Fruit fly (Drosophila melanogaster) whole organism, embryonic: ENCODE results near the gene Osi20.

Source experiments
- Asciz ChIP-seq: fragments of 200-800 bp; sonication (Bioruptor generic); optimal IDR thresholded peaks from 2 replicates; lab custom pipeline; 2017; ENCODE audit warnings: missing biosample characterization, mild to moderate bottlenecking, missing genetic modification characterization, missing genetic modification reagents
- CG10267 ChIP-seq: fragments of 200-800 bp; sonication (Bioruptor generic); optimal IDR thresholded peaks from 2 replicates; lab custom pipeline; 2018; ENCODE audit warnings: missing biosample characterization, mild to moderate bottlenecking, missing genetic modification characterization, moderate library complexity
- CG10979 ChIP-seq: fragments of 200-800 bp; sonication (Bioruptor generic); optimal IDR thresholded peaks from 2 replicates; lab custom pipeline; 2018; ENCODE audit warnings: missing biosample characterization, mild to moderate bottlenecking, missing genetic modification characterization, moderate library complexity
- CG11696 ChIP-seq: fragments of 200-800 bp; sonication (Bioruptor generic); IDR thresholded peaks from 2 replicates; pipeline ENCODE4 v1.3.6; 2022; ENCODE audit warnings: missing biosample characterization, missing genetic modification characterization
- CG12391 ChIP-seq: fragments of 200-800 bp; sonication (Bioruptor generic); optimal IDR thresholded peaks from 3 replicates; lab custom pipeline; 2018; ENCODE audit warnings: missing biosample characterization, mild to moderate bottlenecking, missing genetic modification characterization, moderate library complexity
- CG12769 ChIP-seq: fragments of 200-800 bp; sonication (Bioruptor generic); optimal IDR thresholded peaks from 2 replicates; lab custom pipeline; 2019; ENCODE audit warnings: missing biosample characterization, mild to moderate bottlenecking, missing genetic modification characterization, moderate library complexity
- CG13287 ChIP-seq: fragments of 200-800 bp; sonication (Bioruptor generic); IDR thresholded peaks from 2 replicates; pipeline ENCODE4 v1.3.6; 2022; ENCODE audit warnings: missing biosample characterization, missing genetic modification characterization; ENCODE audit not compliant: partially characterized antibody
- CG14014 ChIP-seq: fragments of 200-800 bp; sonication (Bioruptor generic); IDR thresholded peaks from 2 replicates; pipeline ENCODE4 v1.3.6; 2022; ENCODE audit warnings: missing biosample characterization, missing genetic modification characterization
- CG15269 ChIP-seq: fragments of 200-800 bp; sonication (Bioruptor generic); optimal IDR thresholded peaks from 2 replicates; lab custom pipeline; 2018; ENCODE audit warnings: missing biosample characterization, mild to moderate bottlenecking, missing genetic modification characterization, moderate library complexity
- CG15696 ChIP-seq: fragments of 200-800 bp; sonication (Bioruptor generic); optimal IDR thresholded peaks from 2 replicates; lab custom pipeline; 2019; ENCODE audit warnings: missing biosample characterization, mild to moderate bottlenecking, missing genetic modification characterization, moderate library complexity
- CG16779 ChIP-seq: fragments of 200-800 bp; sonication (Bioruptor generic); IDR thresholded peaks from 2 replicates; pipeline ENCODE4 v1.3.6; 2022; ENCODE audit warnings: missing biosample characterization, missing genetic modification characterization
- CG17385 ChIP-seq: fragments of 200-800 bp; sonication (Bioruptor generic); optimal IDR thresholded peaks from 3 replicates; lab custom pipeline; 2018; ENCODE audit warnings: missing biosample characterization, mild to moderate bottlenecking, missing genetic modification characterization
- CG18619 ChIP-seq: fragments of 200-800 bp; sonication (Bioruptor generic); optimal IDR thresholded peaks from 3 replicates; lab custom pipeline; 2017; ENCODE audit warnings: missing biosample characterization, mild to moderate bottlenecking, missing genetic modification characterization
- CG2712 ChIP-seq: fragments of 200-800 bp; optimal IDR thresholded peaks from 3 replicates; lab custom pipeline; 2019; ENCODE audit warnings: missing biosample characterization, mild to moderate bottlenecking, missing genetic modification characterization, moderate library complexity
- CG30403 ChIP-seq: fragments of 200-800 bp; sonication (Bioruptor generic); optimal IDR thresholded peaks from 3 replicates; lab custom pipeline; 2016; ENCODE audit warnings: missing biosample characterization, missing genetic modification characterization
- CG31441 ChIP-seq: fragments of 200-800 bp; sonication (Bioruptor generic); IDR thresholded peaks from 2 replicates; pipeline ENCODE4 v1.3.6; 2022; ENCODE audit warnings: missing biosample characterization, missing genetic modification characterization
- CG4854 ChIP-seq: fragments of 200-800 bp; sonication (Bioruptor generic); optimal IDR thresholded peaks from 2 replicates; lab custom pipeline; 2016; ENCODE audit warnings: missing biosample characterization, missing genetic modification characterization, inconsistent platforms
- CG6254 ChIP-seq: fragments of 200-800 bp; sonication (Bioruptor generic); optimal IDR thresholded peaks from 3 replicates; lab custom pipeline; 2017; ENCODE audit warnings: mild to moderate bottlenecking, missing biosample characterization, missing genetic modification reagents, missing genetic modification characterization
- CG7372 ChIP-seq: fragments of 200-800 bp; sonication (Bioruptor generic); IDR thresholded peaks from 2 replicates; pipeline ENCODE4 v1.3.6; 2022; ENCODE audit warnings: missing biosample characterization, missing genetic modification characterization
- CG8359 ChIP-seq: fragments of 200-800 bp; sonication (Bioruptor generic); optimal IDR thresholded peaks from 2 replicates; lab custom pipeline; 2017; ENCODE audit warnings: missing biosample characterization, mild to moderate bottlenecking, missing genetic modification characterization, borderline replicate concordance
- CG9817 ChIP-seq: fragments of 200-800 bp; sonication (Bioruptor generic); optimal IDR thresholded peaks from 2 replicates; lab custom pipeline; 2018; ENCODE audit warnings: missing biosample characterization, mild to moderate bottlenecking, missing genetic modification characterization, moderate library complexity
- CTCF ChIP-seq: fragments of 200-800 bp; sonication (Bioruptor generic); optimal IDR thresholded peaks from 2 replicates; lab custom pipeline; 2017; ENCODE audit warnings: missing biosample characterization, mild to moderate bottlenecking, missing genetic modification characterization, moderate library complexity
- Doc3 ChIP-seq: fragments of 200-800 bp; sonication (Bioruptor generic); IDR thresholded peaks from 3 replicates; pipeline ENCODE4 v1.3.6; 2022; ENCODE audit warnings: missing biosample characterization, missing genetic modification characterization; ENCODE audit not compliant: partially characterized antibody
- Drgx ChIP-seq: fragments of 200-800 bp; sonication (Bioruptor generic); IDR thresholded peaks from 2 replicates; pipeline ENCODE4 v1.3.6; 2022; ENCODE audit warnings: missing biosample characterization, missing genetic modification characterization
- Hsf ChIP-seq: fragments of 200-800 bp; sonication (Bioruptor generic); optimal IDR thresholded peaks from 3 replicates; lab custom pipeline; 2016; ENCODE audit warnings: missing biosample characterization, missing genetic modification characterization
- MBD-R2 ChIP-seq: fragments of 200-800 bp; sonication (Bioruptor generic); IDR thresholded peaks from 2 replicates; pipeline ENCODE4 v1.3.6; 2022; ENCODE audit warnings: missing biosample characterization, missing genetic modification characterization
- Oli ChIP-seq: fragments of 200-800 bp; sonication (Bioruptor generic); optimal IDR thresholded peaks from 2 replicates; lab custom pipeline; 2018; ENCODE audit warnings: missing biosample characterization, mild to moderate bottlenecking, missing genetic modification characterization, moderate library complexity
- PHDP ChIP-seq: fragments of 200-800 bp; sonication (Bioruptor generic); optimal IDR thresholded peaks from 3 replicates; lab custom pipeline; 2018; ENCODE audit warnings: missing biosample characterization, mild to moderate bottlenecking, missing genetic modification characterization, moderate library complexity
- Pdp1 ChIP-seq, 2 experiments: fragments of 200-800 bp; sonication (Bioruptor generic); optimal IDR thresholded peaks; 3 replicates each; lab custom pipeline; 2016; ENCODE audit warnings: missing biosample characterization in 2 of 2, missing genetic modification characterization in 2 of 2, mild to moderate bottlenecking in 1 of 2, moderate library complexity in 1 of 2
- Sox100B ChIP-seq: fragments of 200-800 bp; sonication (Bioruptor generic); optimal IDR thresholded peaks from 3 replicates; lab custom pipeline; 2018; ENCODE audit warnings: missing biosample characterization, mild to moderate bottlenecking, missing genetic modification characterization
- Ssrp ChIP-seq: fragments of 200-800 bp; sonication (Bioruptor generic); optimal IDR thresholded peaks from 2 replicates; lab custom pipeline; 2018; ENCODE audit warnings: missing biosample characterization, mild to moderate bottlenecking, missing genetic modification characterization, moderate library complexity
- TFAM ChIP-seq: fragments of 200-800 bp; sonication (Bioruptor generic); optimal IDR thresholded peaks from 2 replicates; lab custom pipeline; 2017; ENCODE audit warnings: missing biosample characterization, missing genetic modification characterization, inconsistent platforms
- caup ChIP-seq: fragments of 200-800 bp; sonication (Bioruptor generic); optimal IDR thresholded peaks from 3 replicates; lab custom pipeline; 2017; ENCODE audit warnings: missing biosample characterization, mild to moderate bottlenecking, missing genetic modification characterization, moderate library complexity; ENCODE audit not compliant: severe bottlenecking
- cg ChIP-seq: fragments of 200-800 bp; sonication (Bioruptor generic); optimal IDR thresholded peaks from 3 replicates; lab custom pipeline; 2019; ENCODE audit warnings: missing biosample characterization, mild to moderate bottlenecking, missing genetic modification characterization, moderate library complexity
- ftz-f1 ChIP-seq: fragments of 200-800 bp; sonication (Bioruptor generic); optimal IDR thresholded peaks from 2 replicates; lab custom pipeline; 2016; ENCODE audit warnings: missing biosample characterization, missing genetic modification characterization
- grau ChIP-seq: fragments of 200-800 bp; optimal IDR thresholded peaks from 3 replicates; lab custom pipeline; 2019; ENCODE audit warnings: missing biosample characterization, mild to moderate bottlenecking, missing genetic modification characterization, moderate library complexity
- hkb ChIP-seq, 2 experiments: fragments of 200-800 bp in 1 of 2; fragments of >200 bp in 1 of 2; sonication (Bioruptor generic) in 1 of 2; IDR thresholded peaks in 1 of 2; optimal IDR thresholded peaks in 1 of 2; 2 replicates each; pipeline versions ENCODE4 v1.3.6 to Lab custom; 2017 to 2022; ENCODE audit warnings: missing biosample characterization in 1 of 2, missing genetic modification characterization in 1 of 2
- nom ChIP-seq: fragments of 200-800 bp; sonication (Bioruptor generic); optimal IDR thresholded peaks from 2 replicates; lab custom pipeline; 2017; ENCODE audit warnings: missing biosample characterization, missing genetic modification characterization, mild to moderate bottlenecking, moderate library complexity, missing genetic modification reagents
- phol ChIP-seq: fragments of 200-800 bp; sonication (Bioruptor generic); optimal IDR thresholded peaks from 3 replicates; lab custom pipeline; 2018; ENCODE audit warnings: missing biosample characterization, mild to moderate bottlenecking, missing genetic modification characterization, moderate library complexity
- pros ChIP-seq: fragments of 200-800 bp; sonication (Bioruptor generic); optimal IDR thresholded peaks from 3 replicates; lab custom pipeline; 2019; ENCODE audit warnings: missing biosample characterization, mild to moderate bottlenecking, missing genetic modification characterization, moderate library complexity
- rib ChIP-seq: fragments of 200-800 bp; sonication (Bioruptor generic); IDR thresholded peaks from 2 replicates; pipeline ENCODE4 v1.3.6; 2022; ENCODE audit warnings: missing biosample characterization, missing genetic modification characterization
- run ChIP-seq: fragments of 200-800 bp; sonication (Bioruptor generic); optimal IDR thresholded peaks from 3 replicates; lab custom pipeline; 2018; ENCODE audit warnings: missing biosample characterization, mild to moderate bottlenecking, missing genetic modification characterization
- sd ChIP-seq: fragments of 200-800 bp; sonication (Bioruptor generic); optimal IDR thresholded peaks from 3 replicates; lab custom pipeline; 2018; ENCODE audit warnings: missing biosample characterization, mild to moderate bottlenecking, missing genetic modification characterization, moderate library complexity
- sens ChIP-seq: fragments of 200-800 bp; sonication (Bioruptor generic); peaks from one replicate; lab custom pipeline; 2016; ENCODE audit warnings: missing biosample characterization, missing genetic modification characterization
- slp2 ChIP-seq: fragments of 200-800 bp; sonication (Bioruptor generic); optimal IDR thresholded peaks from 2 replicates; lab custom pipeline; 2016; ENCODE audit warnings: missing biosample characterization, missing genetic modification characterization
- tna ChIP-seq: fragments of 200-800 bp; sonication (Bioruptor generic); IDR thresholded peaks from 2 replicates; pipeline ENCODE4 v1.3.6; 2022; ENCODE audit warnings: missing biosample characterization, missing genetic modification characterization; ENCODE audit not compliant: partially characterized antibody

Gene Osi20

dm6 chr3R:6351181-6351580 is 11.3 kb downstream of the Osi20 start (continued):
- 0 out of 2 replicates have a peak, but pooled peaks have one; percentile 16 for TF ChIP-seq CG16779 (GFP tag; lab: Robert Waterston, UW)
- TF ChIP-seq CG8359 (GFP tag; lab: Kevin White, UChicago): peak; percentile 43
- TF ChIP-seq CG13287 (GFP tag; lab: Robert Waterston, UW): no peak
- TF ChIP-seq CG6254 (GFP tag; lab: Kevin White, UChicago): peak; percentile 100
- no peak for TF ChIP-seq CG12391 (tag; lab: Kevin White, UChicago)
- peak; percentile 23; the same call in 1 of the 2 replicates for TF ChIP-seq Drgx (GFP tag; lab: Robert Waterston, UW)
- no peak for TF ChIP-seq CG15696 (tag; lab: Kevin White, UChicago)
- TF ChIP-seq pros: peak; percentile 79
- TF ChIP-seq MBD-R2 (GFP tag; lab: Robert Waterston, UW): peak; percentile 13; the same call in 1 of the 2 replicates
- TF ChIP-seq nom (GFP tag; lab: Kevin White, UChicago): peak; percentile 35
- peak; percentile 85 for TF ChIP-seq cg (GFP tag; lab: Kevin White, UChicago)

- TF ChIP-seq phol (tag; lab: Kevin White, UChicago) (peak; percentile 45), hkb (optimal IDR thresholded peaks at IDR 0.05; lab: Kevin White, UChicago) (no peak), hkb (GFP tag; IDR thresholded peaks at IDR 0.05; lab: Robert Waterston, UW) (0 out of 2 replicates have a peak, but pooled peaks have one; percentile 17), CG10979 (tag; lab: Kevin White, UChicago) (peak; percentile 38), slp2 (GFP tag; lab: Kevin White, UChicago) (peak; percentile 13), CG12769 (tag; lab: Kevin White, UChicago) (peak; percentile 70), sens (GFP tag; lab: Kevin White, UChicago) (peak; percentile 85), Ssrp (tag; lab: Kevin White, UChicago) (peak; percentile 21), CTCF (GFP tag; lab: Kevin White, UChicago) (no peak), CG10267 (tag; lab: Kevin White, UChicago) (peak; percentile 14), CG2712 (tag; lab: Kevin White, UChicago) (peak; percentile 51), PHDP (tag; lab: Kevin White, UChicago) (peak; percentile 21), TFAM (no peak), CG15269 (peak; percentile 10), CG11696 (GFP tag; lab: Robert Waterston, UW) (no peak), tna (GFP tag; lab: Robert Waterston, UW) (peak; percentile 25; the same call in 1 of the 2 replicates), Doc3 (GFP tag; lab: Robert Waterston, UW) (no peak), Oli (tag; lab: Kevin White, UChicago) (peak; percentile 35), CG31441 (GFP tag; lab: Robert Waterston, UW) (peak; percentile 41; the same call in 1 of the 2 replicates), Drgx (GFP tag; lab: Robert Waterston, UW) (peak; percentile 55; the same call in 1 of the 2 replicates), caup (GFP tag; lab: Kevin White, UChicago) (no peak), CG9817 (peak; percentile 11), sd (tag; lab: Kevin White, UChicago) (peak; percentile 13), CG17385 (GFP tag; lab: Kevin White, UChicago) (no peak), Hsf (GFP tag; lab: Kevin White, UChicago) (peak; percentile 8), CG18619 (GFP tag; lab: Kevin White, UChicago) (no peak), run (tag; lab: Kevin White, UChicago) (peak; percentile 24), CG14014 (GFP tag; lab: Robert Waterston, UW) (peak; percentile 4; the same call in 1 of the 2 replicates), Pdp1 (GFP tag; optimal IDR thresholded peaks at IDR 0.05; lab: Kevin White, UChicago) (peak in 1 of 2 experiments; percentile 22), Sox100B (peak; percentile 62), Asciz (GFP tag; lab: Kevin White, UChicago) (peak; percentile 24), grau (tag; lab: Kevin White, UChicago) (peak; percentile 32), CG7372 (GFP tag; lab: Robert Waterston, UW) (no peak), CG4854 (no peak), ftz-f1 (GFP tag; lab: Kevin White, UChicago) (no peak), rib (GFP tag; lab: Robert Waterston, UW) (no peak), CG30403 (GFP tag; lab: Kevin White, UChicago) (peak; percentile 13)
Measured at dm6 chr3R:6351696-6352378, 11.9 kb downstream of the Osi20 start.
